Worm (Caenorhabditis elegans) whole organism, early embryonic: Measurements from ENCODE around the gene frpr-3.

ENCODE experiments used
- B0310.2 ChIP-seq: sonication (generic microtip); optimal IDR thresholded peaks from 2 replicates; lab custom pipeline; 2016; ENCODE audit warnings: mild to moderate bottlenecking, missing genetic modification characterization, missing compliant biosample characterization
- ama-1 ChIP-seq: fragments of 150-350 bp; optimal IDR thresholded peaks from 2 replicates; lab custom pipeline; 2014
- ets-7 ChIP-seq: sonication (generic microtip); optimal IDR thresholded peaks from 2 replicates; lab custom pipeline; 2016; ENCODE audit warnings: missing genotype, missing genetic modification characterization, missing compliant biosample characterization
- flt-1 ChIP-seq: fragments of 200-800 bp; sonication (Bioruptor generic); IDR thresholded peaks from 2 replicates; pipeline ENCODE4 v1.3.6; 2022; ENCODE audit warnings: missing genetic modification characterization, missing compliant biosample characterization
- hmbx-1 ChIP-seq: sonication (generic microtip); optimal IDR thresholded peaks from 2 replicates; lab custom pipeline; 2016; ENCODE audit warnings: mild to moderate bottlenecking, missing genetic modification characterization, missing compliant biosample characterization
- hmg-4 ChIP-seq: fragments of 200-800 bp; sonication (Bioruptor generic); optimal IDR thresholded peaks from 2 replicates; lab custom pipeline; 2018; ENCODE audit warnings: mild to moderate bottlenecking, missing genetic modification characterization, missing compliant biosample characterization
- tbx-11 ChIP-seq: fragments of 200-800 bp; sonication (Bioruptor generic); IDR thresholded peaks from 2 replicates; pipeline ENCODE4 v1.3.6; 2022; ENCODE audit warnings: missing genetic modification characterization, missing compliant biosample characterization
- tra-4 ChIP-seq: sonication (generic microtip); optimal IDR thresholded peaks from 2 replicates; lab custom pipeline; 2017; ENCODE audit warnings: missing genetic modification characterization, missing compliant biosample characterization

DNA sequence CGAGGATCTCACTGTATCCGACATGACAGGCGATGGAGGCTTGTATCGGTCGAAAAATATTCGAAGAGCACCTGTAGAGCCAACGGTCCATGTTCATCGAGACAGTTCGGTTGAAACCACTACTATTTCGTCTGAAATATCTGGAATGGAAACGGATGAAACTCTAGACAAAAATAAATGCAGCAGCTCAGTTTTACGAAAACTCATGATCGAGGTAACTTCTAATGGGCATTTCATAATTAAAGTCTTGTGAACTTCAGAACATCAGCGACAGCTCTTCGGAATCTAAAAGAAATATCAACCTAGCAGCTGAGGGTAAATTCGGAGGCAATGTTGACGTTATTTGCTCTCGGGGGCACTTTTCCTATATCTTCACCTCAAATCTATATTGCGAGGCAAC lies 4.2 kb downstream of the frpr-3 start:
- TF ChIP-seq flt-1: no peak
- no peak for TF ChIP-seq tbx-11
- no peak for TF ChIP-seq tra-4 (tag; lab: Kevin White, UChicago)
- no peak for TF ChIP-seq ets-7 (tag; lab: Kevin White, UChicago)
- no peak for TF ChIP-seq B0310.2 (tag; lab: Kevin White, UChicago)
- TF ChIP-seq ama-1 (lab: Kevin White, UChicago): no peak
- TF ChIP-seq hmbx-1 (tag; lab: Kevin White, UChicago): no peak
- no peak for TF ChIP-seq hmg-4 (GFP tag; lab: Kevin White, UChicago)
